Fruit fly (Drosophila melanogaster) whole organism, embryonic: ENCODE results near the gene gish.

Source experiments
- Atf3 ChIP-seq: fragments of 200-800 bp; sonication (Bioruptor generic); optimal IDR thresholded peaks from 3 replicates; lab custom pipeline; 2016; ENCODE audit warnings: missing biosample characterization, missing genetic modification characterization
- BEAF-32 ChIP-seq: fragments of 200-800 bp; sonication (Bioruptor generic); optimal IDR thresholded peaks from 3 replicates; lab custom pipeline; 2017; ENCODE audit warnings: missing biosample characterization, missing genetic modification characterization, mild to moderate bottlenecking, moderate library complexity, missing genetic modification reagents
- CG10321 ChIP-seq: fragments of 200-800 bp; sonication (Bioruptor generic); IDR thresholded peaks from 2 replicates; pipeline ENCODE4 v1.3.6; 2022; ENCODE audit warnings: missing biosample characterization, missing genetic modification characterization
- CG12744 ChIP-seq: fragments of 200-800 bp; sonication (Bioruptor generic); optimal IDR thresholded peaks from 2 replicates; lab custom pipeline; 2016; ENCODE audit warnings: missing biosample characterization, missing genetic modification characterization
- CG16863 ChIP-seq: fragments of 200-800 bp; sonication (Bioruptor generic); optimal IDR thresholded peaks from 3 replicates; lab custom pipeline; 2016; ENCODE audit warnings: missing biosample characterization, missing genetic modification characterization
- CG17912 ChIP-seq: fragments of 200-800 bp; sonication (Bioruptor generic); optimal IDR thresholded peaks from 2 replicates; lab custom pipeline; 2018; ENCODE audit warnings: missing biosample characterization, mild to moderate bottlenecking, missing genetic modification characterization
- CG18619 ChIP-seq: fragments of 200-800 bp; sonication (Bioruptor generic); optimal IDR thresholded peaks from 3 replicates; lab custom pipeline; 2017; ENCODE audit warnings: missing biosample characterization, mild to moderate bottlenecking, missing genetic modification characterization
- CG31224 ChIP-seq: fragments of 200-800 bp; sonication (Bioruptor generic); IDR thresholded peaks from 2 replicates; pipeline ENCODE4 v1.3.6; 2022; ENCODE audit warnings: missing biosample characterization, missing genetic modification characterization
- CG32772 ChIP-seq: fragments of 200-800 bp; sonication (Bioruptor generic); IDR thresholded peaks from 2 replicates; pipeline ENCODE4 v1.3.6; 2022; ENCODE audit warnings: missing biosample characterization, missing genetic modification characterization
- CG4282 ChIP-seq: fragments of 200-800 bp; sonication (Bioruptor generic); optimal IDR thresholded peaks from 2 replicates; lab custom pipeline; 2016; ENCODE audit warnings: missing biosample characterization, missing genetic modification characterization
- CG5953 ChIP-seq: fragments of 200-800 bp; sonication (Bioruptor generic); IDR thresholded peaks from 2 replicates; pipeline ENCODE4 v1.3.6; 2022; ENCODE audit warnings: missing biosample characterization, missing genetic modification characterization
- CG6272 ChIP-seq: fragments of 200-800 bp; sonication (Bioruptor generic); IDR thresholded peaks from 2 replicates; pipeline ENCODE4 v1.3.6; 2022; ENCODE audit warnings: missing biosample characterization, missing genetic modification characterization
- CG7271 ChIP-seq: fragments of 200-800 bp; sonication (Bioruptor generic); optimal IDR thresholded peaks from 2 replicates; lab custom pipeline; 2018; ENCODE audit warnings: missing biosample characterization, mild to moderate bottlenecking, missing genetic modification characterization, moderate library complexity
- CG8765 ChIP-seq: fragments of 200-800 bp; sonication (Bioruptor generic); IDR thresholded peaks from 2 replicates; pipeline ENCODE4 v1.3.6; 2022; ENCODE audit warnings: missing biosample characterization, missing genetic modification characterization
- CG8944 ChIP-seq: fragments of 200-800 bp; sonication (Bioruptor generic); optimal IDR thresholded peaks from 3 replicates; lab custom pipeline; 2016; ENCODE audit warnings: missing biosample characterization, missing genetic modification characterization
- Camta ChIP-seq: fragments of 200-800 bp; sonication (Bioruptor generic); optimal IDR thresholded peaks from 2 replicates; lab custom pipeline; 2016; ENCODE audit warnings: missing biosample characterization, missing genetic modification characterization
- Dref ChIP-seq: fragments of 200-800 bp; sonication (Bioruptor generic); IDR thresholded peaks from 2 replicates; pipeline ENCODE4 v1.3.6; 2022; ENCODE audit warnings: missing biosample characterization, missing genetic modification characterization
- ERR ChIP-seq: fragments of 200-800 bp; sonication (Bioruptor generic); optimal IDR thresholded peaks from 2 replicates; lab custom pipeline; 2016; ENCODE audit warnings: missing biosample characterization, missing genetic modification characterization
- Fer1 ChIP-seq: fragments of 200-800 bp; sonication (Bioruptor generic); optimal IDR thresholded peaks from 2 replicates; lab custom pipeline; 2017; ENCODE audit warnings: missing biosample characterization, mild to moderate bottlenecking, missing genetic modification characterization
- Meics ChIP-seq: fragments of 200-800 bp; sonication (Bioruptor generic); optimal IDR thresholded peaks from 2 replicates; lab custom pipeline; 2017; ENCODE audit warnings: missing biosample characterization, mild to moderate bottlenecking, missing genetic modification characterization
- NC2β ChIP-seq: fragments of 200-800 bp; sonication (Bioruptor generic); optimal IDR thresholded peaks from 2 replicates; lab custom pipeline; 2016; ENCODE audit warnings: missing biosample characterization, missing genetic modification characterization
- Nf-YA ChIP-seq: fragments of 200-800 bp; sonication (Bioruptor generic); IDR thresholded peaks from 2 replicates; pipeline ENCODE4 v1.3.6; 2022; ENCODE audit warnings: missing biosample characterization, missing genetic modification characterization
- Poxn ChIP-seq: fragments of 200-800 bp; sonication (Bioruptor generic); IDR thresholded peaks from 2 replicates; pipeline ENCODE4 v1.3.6; 2022; ENCODE audit warnings: missing biosample characterization, missing genetic modification characterization
- Rx ChIP-seq: fragments of 200-800 bp; sonication (Bioruptor generic); IDR thresholded peaks from 2 replicates; pipeline ENCODE4 v1.3.6; 2022; ENCODE audit warnings: missing biosample characterization, missing genetic modification characterization
- Side ChIP-seq: fragments of 200-800 bp; sonication (Bioruptor generic); optimal IDR thresholded peaks from 2 replicates; lab custom pipeline; 2016; ENCODE audit warnings: missing biosample characterization, missing genetic modification characterization
- Sox100B ChIP-seq: fragments of 200-800 bp; sonication (Bioruptor generic); optimal IDR thresholded peaks from 3 replicates; lab custom pipeline; 2018; ENCODE audit warnings: missing biosample characterization, mild to moderate bottlenecking, missing genetic modification characterization
- Sry-δ ChIP-seq: fragments of 200-800 bp; sonication (Bioruptor generic); optimal IDR thresholded peaks from 2 replicates; lab custom pipeline; 2016; ENCODE audit warnings: missing biosample characterization, missing genetic modification characterization
- Usf ChIP-seq: fragments of 200-800 bp; sonication (Bioruptor generic); optimal IDR thresholded peaks from 2 replicates; lab custom pipeline; 2017; ENCODE audit warnings: missing genotype, missing biosample characterization, missing genetic modification characterization
- ab ChIP-seq: fragments of 200-800 bp; sonication (Bioruptor generic); optimal IDR thresholded peaks from 2 replicates; lab custom pipeline; 2016; ENCODE audit warnings: missing biosample characterization, missing genetic modification characterization
- ara ChIP-seq: fragments of 200-800 bp; sonication (Bioruptor generic); IDR thresholded peaks from 2 replicates; pipeline ENCODE4 v1.3.6; 2022; ENCODE audit warnings: missing biosample characterization, missing genetic modification characterization
- ato ChIP-seq: fragments of 200-800 bp; sonication (Bioruptor generic); IDR thresholded peaks from 2 replicates; pipeline ENCODE4 v1.3.6; 2022; ENCODE audit warnings: missing biosample characterization, missing genetic modification characterization; ENCODE audit not compliant: partially characterized antibody
- bsh ChIP-seq, 2 experiments: fragments of 200-800 bp; sonication (Bioruptor generic); optimal IDR thresholded peaks; 2 replicates each; lab custom pipeline; 2017 to 2018; ENCODE audit warnings: mild to moderate bottlenecking in 2 of 2, missing biosample characterization in 2 of 2, missing genetic modification characterization in 2 of 2, moderate library complexity in 1 of 2
- cato ChIP-seq: fragments of 200-800 bp; sonication (Bioruptor generic); optimal IDR thresholded peaks from 2 replicates; lab custom pipeline; 2016; ENCODE audit warnings: missing biosample characterization, missing genetic modification characterization, borderline replicate concordance
- cwo ChIP-seq: fragments of 200-800 bp; sonication (Bioruptor generic); optimal IDR thresholded peaks from 3 replicates; lab custom pipeline; 2017; ENCODE audit warnings: missing biosample characterization, missing genetic modification characterization, mild to moderate bottlenecking, moderate library complexity, missing genetic modification reagents
- fd102C ChIP-seq: fragments of 200-800 bp; sonication (Bioruptor generic); optimal IDR thresholded peaks from 2 replicates; lab custom pipeline; 2018; ENCODE audit warnings: missing biosample characterization, mild to moderate bottlenecking, missing genetic modification characterization, moderate library complexity
- gro ChIP-seq: fragments of 200-800 bp; sonication (Bioruptor generic); optimal IDR thresholded peaks from 2 replicates; lab custom pipeline; 2016; ENCODE audit warnings: missing biosample characterization, missing genetic modification characterization
- inv ChIP-seq: fragments of 200-800 bp; sonication (Bioruptor generic); IDR thresholded peaks from 2 replicates; pipeline ENCODE4 v1.3.6; 2022; ENCODE audit warnings: missing biosample characterization, missing genetic modification characterization; ENCODE audit not compliant: partially characterized antibody
- jumu ChIP-seq: fragments of 200-800 bp; sonication (Bioruptor generic); optimal IDR thresholded peaks from 3 replicates; lab custom pipeline; 2016; ENCODE audit warnings: missing biosample characterization, missing genetic modification characterization
- luna ChIP-seq: fragments of 200-800 bp; sonication (Bioruptor generic); optimal IDR thresholded peaks from 2 replicates; lab custom pipeline; 2016; ENCODE audit warnings: missing biosample characterization, missing genetic modification characterization
- mam ChIP-seq: fragments of 200-800 bp; sonication (Bioruptor generic); optimal IDR thresholded peaks from 3 replicates; lab custom pipeline; 2016; ENCODE audit warnings: missing biosample characterization, missing genetic modification characterization
- nerfin-2 ChIP-seq: fragments of 200-800 bp; sonication (Bioruptor generic); IDR thresholded peaks from 2 replicates; pipeline ENCODE4 v1.3.6; 2022; ENCODE audit warnings: missing biosample characterization, missing genetic modification characterization; ENCODE audit not compliant: partially characterized antibody
- pum ChIP-seq: fragments of 200-800 bp; sonication (Bioruptor generic); optimal IDR thresholded peaks from 2 replicates; lab custom pipeline; 2016; ENCODE audit warnings: missing biosample characterization, missing genetic modification characterization
- tgo ChIP-seq: fragments of 200-800 bp; sonication (Bioruptor generic); IDR thresholded peaks from 3 replicates; pipeline ENCODE4 v1.3.6; 2022; ENCODE audit warnings: missing biosample characterization, missing genetic modification characterization
- tll ChIP-seq, 2 experiments: fragments of 200-800 bp in 1 of 2; fragments of >200 bp in 1 of 2; sonication (Bioruptor generic) in 1 of 2; optimal IDR thresholded peaks; 2 replicates each; lab custom pipeline; 2017 to 2019; ENCODE audit warnings: missing biosample characterization in 2 of 2, missing genetic modification characterization in 2 of 2, mild to moderate bottlenecking in 1 of 2, moderate library complexity in 1 of 2
- unc-4 ChIP-seq: fragments of 200-800 bp; sonication (Bioruptor generic); IDR thresholded peaks from 2 replicates; pipeline ENCODE4 v1.3.6; 2022; ENCODE audit warnings: missing biosample characterization, missing genetic modification characterization; ENCODE audit not compliant: partially characterized antibody
- usp ChIP-seq: fragments of >200 bp; optimal IDR thresholded peaks from 2 replicates; lab custom pipeline; 2017; ENCODE audit warnings: missing biosample characterization, missing genetic modification characterization
- vnd ChIP-seq: fragments of 200-800 bp; sonication (Bioruptor generic); IDR thresholded peaks from 3 replicates; pipeline ENCODE4 v1.3.6; 2022; ENCODE audit warnings: missing biosample characterization, missing genetic modification characterization; ENCODE audit not compliant: partially characterized antibody
- vvl ChIP-seq: fragments of 200-800 bp; sonication (Bioruptor generic); IDR thresholded peaks from 2 replicates; pipeline ENCODE4 v1.3.6; 2022; ENCODE audit warnings: missing biosample characterization, missing genetic modification characterization
- wek ChIP-seq: fragments of 200-800 bp; sonication (Bioruptor generic); optimal IDR thresholded peaks from 3 replicates; lab custom pipeline; 2018; ENCODE audit warnings: missing biosample characterization, mild to moderate bottlenecking, missing genetic modification characterization, moderate library complexity
- zf30C ChIP-seq: fragments of 200-800 bp; sonication (Bioruptor generic); optimal IDR thresholded peaks from 3 replicates; lab custom pipeline; 2018; ENCODE audit warnings: missing biosample characterization, mild to moderate bottlenecking, missing genetic modification characterization

Gene gish

dm6 chr3R:16224415-16225165, 47.7 kb upstream of the gish start (continued):
- peak in 1 of 2 experiments; percentile 62 for TF ChIP-seq tll (GFP tag; optimal IDR thresholded peaks at IDR 0.05; lab: Kevin White, UChicago)
- no peak for TF ChIP-seq Rx (GFP tag; lab: Robert Waterston, UW)
- TF ChIP-seq Camta: peak; percentile 97
- no peak for TF ChIP-seq usp
- peak; percentile 95 for TF ChIP-seq CG18619 (GFP tag; lab: Kevin White, UChicago)
- no peak for TF ChIP-seq ato
- no peak for TF ChIP-seq CG10321 (GFP tag; lab: Robert Waterston, UW)
- TF ChIP-seq CG16863 (GFP tag; lab: Kevin White, UChicago): peak; percentile 97
- TF ChIP-seq CG6272: peak; percentile 96
- peak; percentile 98 for TF ChIP-seq Meics (GFP tag; lab: Kevin White, UChicago)
- no peak for TF ChIP-seq CG31224
- TF ChIP-seq BEAF-32: peak; percentile 14
- peak; percentile 74 for TF ChIP-seq wek (GFP tag; lab: Kevin White, UChicago)
- no peak for TF ChIP-seq vnd (GFP tag; lab: Robert Waterston, UW)
- no peak for TF ChIP-seq unc-4 (GFP tag; lab: Robert Waterston, UW)
- TF ChIP-seq bsh (GFP tag; optimal IDR thresholded peaks at IDR 0.05; lab: Kevin White, UChicago): peak; percentile 91 to 99
- no peak for TF ChIP-seq Poxn
- TF ChIP-seq vvl (GFP tag; lab: Robert Waterston, UW): no peak
- TF ChIP-seq ara (GFP tag; lab: Robert Waterston, UW): no peak
- peak; percentile 98 for TF ChIP-seq jumu (GFP tag; lab: Kevin White, UChicago)
- TF ChIP-seq CG12744 (GFP tag; lab: Kevin White, UChicago): peak; percentile 97
- peak; percentile 91 for TF ChIP-seq CG7271
- TF ChIP-seq mam (GFP tag; lab: Kevin White, UChicago): peak; percentile 97
- peak; percentile 98 for TF ChIP-seq Side (GFP tag; lab: Kevin White, UChicago)
- TF ChIP-seq cwo (GFP tag; lab: Kevin White, UChicago): peak; percentile 97
- TF ChIP-seq Atf3 (GFP tag; lab: Kevin White, UChicago): peak; percentile 97
- peak; percentile 89 for TF ChIP-seq Usf (GFP tag; lab: Kevin White, UChicago)
- peak; percentile 88 for TF ChIP-seq luna (GFP tag; lab: Kevin White, UChicago)
- TF ChIP-seq CG5953 (GFP tag; lab: Robert Waterston, UW): no peak
- peak; percentile 44 for TF ChIP-seq fd102C (GFP tag; lab: Kevin White, UChicago)
- peak; percentile 97 for TF ChIP-seq CG8944
- no peak for TF ChIP-seq nerfin-2 (GFP tag; lab: Robert Waterston, UW)
- TF ChIP-seq Sry-δ (GFP tag; lab: Kevin White, UChicago): peak; percentile 75
- TF ChIP-seq Dref (GFP tag; lab: Robert Waterston, UW): no peak
- peak; percentile 92 for TF ChIP-seq CG4282 (GFP tag; lab: Kevin White, UChicago)
- TF ChIP-seq Sox100B (GFP tag; lab: Kevin White, UChicago): peak; percentile 97
- no peak for TF ChIP-seq CG8765 (GFP tag; lab: Robert Waterston, UW)
- TF ChIP-seq ab (GFP tag; lab: Kevin White, UChicago): peak; percentile 65
- no peak for TF ChIP-seq tgo (GFP tag; lab: Robert Waterston, UW)
- peak; percentile 96 for TF ChIP-seq NC2β (GFP tag; lab: Kevin White, UChicago)
- peak; percentile 95 for TF ChIP-seq ERR (GFP tag; lab: Kevin White, UChicago)
- no peak for TF ChIP-seq Nf-YA (GFP tag; lab: Robert Waterston, UW)
- TF ChIP-seq CG17912: peak; percentile 7
- peak; percentile 90 for TF ChIP-seq cato (GFP tag; lab: Kevin White, UChicago)
- peak; percentile 97 for TF ChIP-seq pum (GFP tag; lab: Kevin White, UChicago)
- peak; percentile 82 for TF ChIP-seq zf30C (GFP tag; lab: Kevin White, UChicago)
- peak; percentile 97 for TF ChIP-seq gro (GFP tag; lab: Kevin White, UChicago)
- TF ChIP-seq Fer1: peak; percentile 99
- no peak for TF ChIP-seq CG32772 (GFP tag; lab: Robert Waterston, UW)
- TF ChIP-seq inv (GFP tag; lab: Robert Waterston, UW): no peak
